Fruit fly (Drosophila melanogaster) whole organism: Measurements from ENCODE around the gene CG17239.

Experiments
- CG8478 ChIP-seq: fragments of >200 bp; optimal IDR thresholded peaks from 2 replicates; lab custom pipeline; 2018; ENCODE audit warnings: inconsistent platforms
- Dll ChIP-seq: fragments of >200 bp; optimal IDR thresholded peaks from 2 replicates; lab custom pipeline; 2017
- EcR ChIP-seq, 2 experiments: fragments of >200 bp; optimal IDR thresholded peaks; 2 replicates each; lab custom pipeline; 2017; ENCODE audit warnings: missing biosample characterization in 2 of 2, missing genetic modification characterization in 2 of 2, missing genetic modification reagents in 2 of 2
- pan ChIP-seq: fragments of >200 bp; optimal IDR thresholded peaks from 2 replicates; lab custom pipeline; 2017
- psq ChIP-seq: fragments of >200 bp; optimal IDR thresholded peaks from 2 replicates; lab custom pipeline; 2017
- usp ChIP-seq: fragments of >200 bp; optimal IDR thresholded peaks from 2 replicates; lab custom pipeline; 2017; ENCODE audit warnings: missing biosample characterization, missing genetic modification characterization, mixed read lengths

Gene CG17239

dm6 chr2L:2251175-2251574 lies 966 bp downstream of the CG17239 start, which contains the start of gene Ser12:
Gene Ser12 (minus strand): TSS chr2L:2251275.
- no peak for TF ChIP-seq usp
- TF ChIP-seq CG8478 (lab: Kevin White, UChicago), result no peak
- no peak for TF ChIP-seq Dll (lab: Kevin White, UChicago)
- no peak for TF ChIP-seq pan
- TF ChIP-seq psq (lab: Kevin White, UChicago), result no peak
- no peak for TF ChIP-seq EcR (GFP tag; optimal IDR thresholded peaks at IDR 0.05; lab: Kevin White, UChicago)

dm6 chr2L:2249578-2249977 lies 2.6 kb downstream of the CG17239 start:
- no peak for TF ChIP-seq usp
- TF ChIP-seq Dll (lab: Kevin White, UChicago), result no peak
- no peak for TF ChIP-seq CG8478 (lab: Kevin White, UChicago)

dm6 chr2L:2242783-2243182 lies 9.4 kb downstream of the CG17239 start:
- TF ChIP-seq Dll (lab: Kevin White, UChicago) (no peak), pan (no peak), CG8478 (lab: Kevin White, UChicago) (no peak), psq (lab: Kevin White, UChicago) (no peak), EcR (GFP tag; optimal IDR thresholded peaks at IDR 0.05; lab: Kevin White, UChicago) (no peak), usp (no peak)

dm6 chr2L:2242139-2242538 lies 10.0 kb downstream of the CG17239 start, which contains the start of gene CG4267:
Gene CG4267 (plus strand): TSS chr2L:2242378.
- TF ChIP-seq usp (no peak), psq (lab: Kevin White, UChicago) (no peak), Dll (lab: Kevin White, UChicago) (peak; percentile 96), EcR (GFP tag; optimal IDR thresholded peaks at IDR 0.05; lab: Kevin White, UChicago) (peak in 1 of 2 experiments; percentile 42), CG8478 (lab: Kevin White, UChicago) (no peak), pan (no peak)

dm6 chr2L:2240493-2240892 lies 11.6 kb downstream of the CG17239 start, which contains the start of gene Tengl1:
Gene Tengl1 (minus strand): TSS chr2L:2240593.
- TF ChIP-seq pan, result no peak
- TF ChIP-seq usp, result no peak
- TF ChIP-seq Dll (lab: Kevin White, UChicago), result no peak
- TF ChIP-seq psq (lab: Kevin White, UChicago), result no peak
- no peak for TF ChIP-seq EcR (GFP tag; optimal IDR thresholded peaks at IDR 0.05; lab: Kevin White, UChicago)
- TF ChIP-seq CG8478 (lab: Kevin White, UChicago), result no peak

dm6 chr2L:2239284-2239683 lies 12.9 kb downstream of the CG17239 start, which contains the start of gene Tengl2:
Gene Tengl2 (minus strand): TSS chr2L:2239384.
- TF ChIP-seq pan, result no peak
- TF ChIP-seq psq (lab: Kevin White, UChicago), result no peak
- TF ChIP-seq Dll (lab: Kevin White, UChicago), result no peak

dm6 chr2L:2238151-2238550 lies 14.0 kb downstream of the CG17239 start, which contains the start of gene Tengl3:
Gene Tengl3 (minus strand): TSS chr2L:2238251.
- TF ChIP-seq CG8478 (lab: Kevin White, UChicago) (no peak), EcR (GFP tag; optimal IDR thresholded peaks at IDR 0.05; lab: Kevin White, UChicago) (no peak), psq (lab: Kevin White, UChicago) (no peak), pan (no peak), Dll (lab: Kevin White, UChicago) (no peak), usp (no peak)

dm6 chr2L:2236722-2237121 lies 15.4 kb downstream of the CG17239 start, which contains the start of gene Sec24CD:
Gene Sec24CD (minus strand): TSS chr2L:2236844.
- TF ChIP-seq Dll (lab: Kevin White, UChicago) (no peak), CG8478 (lab: Kevin White, UChicago) (no peak), usp (no peak), pan (no peak), psq (lab: Kevin White, UChicago) (no peak), EcR (GFP tag; optimal IDR thresholded peaks at IDR 0.05; lab: Kevin White, UChicago) (no peak)

dm6 chr2L:2228179-2228849 lies 23.8 kb downstream of the CG17239 start:
- no peak for TF ChIP-seq Dll (lab: Kevin White, UChicago)
- TF ChIP-seq psq (lab: Kevin White, UChicago), result no peak
- no peak for TF ChIP-seq usp
- TF ChIP-seq pan, result no peak
- TF ChIP-seq CG8478 (lab: Kevin White, UChicago), result no peak
- no peak for TF ChIP-seq EcR (GFP tag; optimal IDR thresholded peaks at IDR 0.05; lab: Kevin White, UChicago)

- no peak for TF ChIP-seq Dll (lab: Kevin White, UChicago)
Measured at dm6 chr2L:2227316-2227715, 24.8 kb downstream of the CG17239 start.

- TF ChIP-seq CG8478 (lab: Kevin White, UChicago) (no peak), Dll (lab: Kevin White, UChicago) (no peak), usp (no peak), psq (lab: Kevin White, UChicago) (no peak), pan (no peak), EcR (GFP tag; optimal IDR thresholded peaks at IDR 0.05; lab: Kevin White, UChicago) (no peak)
Measured at dm6 chr2L:2226259-2227121, 25.7 kb downstream of the CG17239 start, which contains the start of the genes CG15387 and sau. Gene CG15387 (minus strand): TSS chr2L:2226294. Gene sau (plus strand): TSS chr2L:2226342.

dm6 chr2L:2222377-2222776 lies 29.8 kb downstream of the CG17239 start:
- no peak for TF ChIP-seq pan
- no peak for TF ChIP-seq Dll (lab: Kevin White, UChicago)
- no peak for TF ChIP-seq usp
- no peak for TF ChIP-seq EcR (GFP tag; optimal IDR thresholded peaks at IDR 0.05; lab: Kevin White, UChicago)
- no peak for TF ChIP-seq psq (lab: Kevin White, UChicago)
- TF ChIP-seq CG8478 (lab: Kevin White, UChicago), result no peak
